Worm (Caenorhabditis elegans): Measurements from ENCODE around the gene aat-8.

The aat-8 gene

DNA sequence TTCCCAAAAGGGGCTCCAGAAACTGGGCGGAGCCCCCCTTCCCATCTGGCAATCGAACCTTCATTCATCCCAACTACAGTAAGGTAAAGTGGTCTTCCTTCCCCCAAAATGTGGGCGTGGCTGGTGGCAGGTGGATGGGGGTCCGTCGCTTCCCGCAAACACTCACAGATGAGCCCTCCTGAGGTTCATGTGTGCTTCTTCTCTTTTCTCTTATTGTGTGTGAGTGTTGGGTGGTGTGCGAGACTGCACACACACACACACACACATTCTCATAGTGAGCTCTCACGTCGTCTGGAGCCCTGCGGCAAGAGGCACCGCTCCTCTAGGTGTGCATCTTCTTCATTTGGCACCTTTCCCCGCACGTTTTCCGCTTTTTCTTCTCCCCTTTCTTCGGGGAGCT lies 10.2 kb downstream of the aat-8 start:
- TF ChIP-seq Y22D7AL.16 (tag; optimal IDR thresholded peaks at IDR 0.05) (no peak), sox-4 (tag; optimal IDR thresholded peaks at IDR 0.05) (peak; percentile 1), tbx-2 (tag; optimal IDR thresholded peaks at IDR 0.05) (peak; percentile 38), rnt-1 (tag; optimal IDR thresholded peaks at IDR 0.05) (peak; percentile 16), hlh-8 (tag; optimal IDR thresholded peaks at IDR 0.05) (peak; percentile 21), ceh-45 (GFP tag; IDR thresholded peaks at IDR 0.05) (no peak), hlh-6 (tag; optimal IDR thresholded peaks at IDR 0.05) (peak; percentile 22), elt-2 (tag; optimal IDR thresholded peaks at IDR 0.05) (no peak), ceh-31 (tag; optimal IDR thresholded peaks at IDR 0.05) (peak; percentile 33)

DNA sequence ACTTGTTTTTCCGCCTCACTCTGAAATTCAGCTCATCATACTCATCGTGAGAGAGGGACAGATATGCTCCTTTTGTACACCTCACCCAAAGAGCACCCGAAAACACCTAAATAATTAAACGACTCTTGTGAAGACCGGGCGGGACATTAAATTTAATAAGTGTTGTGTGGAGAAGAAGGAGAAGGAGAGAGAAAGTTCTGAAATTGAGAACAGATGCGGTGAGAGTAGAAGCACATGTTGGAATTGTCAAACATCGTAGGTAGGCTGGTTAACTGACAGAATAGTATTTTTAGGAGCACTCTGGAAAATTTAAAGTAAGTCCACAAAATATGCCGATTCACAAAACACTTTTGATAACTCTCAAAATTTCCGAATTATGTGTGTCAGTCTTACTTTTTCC lies 11.3 kb downstream of the aat-8 start:
- TF ChIP-seq pag-3 (tag; optimal IDR thresholded peaks at IDR 0.05; ENCODE audit: borderline replicate concordance) (no peak), K09A11.1 (tag; optimal IDR thresholded peaks at IDR 0.05; ENCODE audit: insufficient read depth) (no peak)

DNA sequence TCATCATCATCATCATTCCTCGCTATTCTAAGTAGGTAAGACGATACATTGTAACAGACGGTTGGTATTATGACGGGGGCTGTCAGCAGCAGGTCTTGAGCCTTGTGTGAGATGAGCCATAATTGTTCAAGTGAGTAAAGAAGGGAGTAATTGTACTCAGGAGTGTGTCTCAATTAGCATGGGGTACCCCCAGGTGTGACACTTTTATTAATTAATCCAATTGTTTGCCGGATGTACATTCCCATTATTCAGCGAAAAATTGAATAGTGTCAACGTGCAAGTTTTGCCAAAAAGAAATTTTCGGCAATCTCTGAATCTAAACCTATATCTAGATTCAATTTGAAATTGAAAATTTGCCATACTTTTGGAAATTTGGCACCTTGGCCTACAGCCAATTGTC lies 15.9 kb downstream of the aat-8 start:
- TF ChIP-seq fkh-10 (GFP tag; optimal IDR thresholded peaks at IDR 0.05) (no peak), sox-4 (tag; optimal IDR thresholded peaks at IDR 0.05) (no peak), ztf-16 (tag; optimal IDR thresholded peaks at IDR 0.05) (no peak), ceh-30 (tag; optimal IDR thresholded peaks at IDR 0.05) (no peak), fax-1 (tag; optimal IDR thresholded peaks at IDR 0.05) (no peak), hlh-15 (tag; optimal IDR thresholded peaks at IDR 0.05) (no peak), tbx-7 (tag; optimal IDR thresholded peaks at IDR 0.05) (no peak), elt-4 (tag; optimal IDR thresholded peaks at IDR 0.05) (no peak), C08G9.2 (tag; optimal IDR thresholded peaks at IDR 0.05) (no peak), mec-3 (tag; optimal IDR thresholded peaks at IDR 0.05; ENCODE audit: borderline replicate concordance) (no peak), ttx-3 (tag; optimal IDR thresholded peaks at IDR 0.05) (no peak), nhr-11 (tag; optimal IDR thresholded peaks at IDR 0.05) (no peak), fkh-6 (tag; optimal IDR thresholded peaks at IDR 0.05) (no peak), ceh-2 (tag; optimal IDR thresholded peaks at IDR 0.05) (no peak), T23F11.4 (GFP tag; optimal IDR thresholded peaks at IDR 0.05) (no peak), Y22D7AL.16 (tag; optimal IDR thresholded peaks at IDR 0.05) (no peak), ceh-18 (tag; optimal IDR thresholded peaks at IDR 0.05) (no peak), tbx-2 (tag; optimal IDR thresholded peaks at IDR 0.05) (no peak)

DNA sequence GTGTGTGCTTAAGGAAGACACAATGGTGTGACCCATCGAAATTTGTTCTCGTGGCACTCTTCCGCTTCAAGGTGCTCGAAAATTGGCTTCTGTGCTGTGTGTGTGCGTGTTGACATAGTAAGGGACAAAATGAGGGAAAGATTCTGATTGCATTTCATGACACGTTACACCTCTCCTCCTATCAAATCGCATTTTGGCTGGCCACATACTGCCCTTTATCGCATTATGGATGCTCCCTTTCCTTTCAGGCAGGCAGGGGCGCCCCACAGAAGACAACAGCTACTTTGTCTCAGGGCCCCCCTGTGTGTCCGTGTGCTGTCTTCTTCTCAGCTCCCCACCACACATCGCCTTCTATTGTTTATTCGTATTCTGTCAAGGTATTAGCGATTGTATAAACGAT lies 17.4 kb downstream of the aat-8 start:
- peak; percentile 91 for TF ChIP-seq unc-42 (tag; optimal IDR thresholded peaks at IDR 0.05)
- no peak for TF ChIP-seq pax-1 (tag; optimal IDR thresholded peaks at IDR 0.05)
- peak; percentile 12 for TF ChIP-seq elt-4 (tag; optimal IDR thresholded peaks at IDR 0.05)
- TF ChIP-seq sox-2 (GFP tag; IDR thresholded peaks at IDR 0.05) = no peak
- peak; percentile 1 for TF ChIP-seq ceh-34 (tag; optimal IDR thresholded peaks at IDR 0.05)

DNA sequence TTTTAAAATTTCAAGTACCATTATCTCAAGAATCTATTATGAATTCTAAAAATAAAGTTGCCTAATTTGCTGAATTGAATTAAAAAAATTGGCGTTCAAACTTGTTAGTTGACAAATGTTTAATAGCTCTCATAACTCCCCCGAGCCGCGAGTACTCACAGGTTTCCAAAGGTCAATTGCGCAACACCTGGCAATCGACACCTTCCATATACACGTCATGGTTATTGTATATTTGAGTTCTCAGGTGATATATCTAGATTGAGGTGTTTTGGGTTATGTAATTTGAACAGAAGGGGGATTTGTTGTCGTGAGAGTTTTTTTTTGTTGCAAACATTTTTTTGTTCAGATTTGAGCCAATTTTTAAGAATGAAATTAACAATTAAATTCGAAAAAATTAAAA lies 20.3 kb downstream of the aat-8 start:
- TF ChIP-seq ceh-6 (GFP tag; optimal IDR thresholded peaks at IDR 0.05) (no peak), T23F11.4 (GFP tag; optimal IDR thresholded peaks at IDR 0.05) (no peak), ceh-18 (tag; optimal IDR thresholded peaks at IDR 0.05) (no peak), che-1 (tag; optimal IDR thresholded peaks at IDR 0.05) (no peak), unc-86 (tag; optimal IDR thresholded peaks at IDR 0.05) (no peak), rnt-1 (tag; optimal IDR thresholded peaks at IDR 0.05) (no peak), C08G9.2 (tag; optimal IDR thresholded peaks at IDR 0.05) (no peak), dmd-4 (tag; optimal IDR thresholded peaks at IDR 0.05; ENCODE audit: borderline replicate concordance) (no peak), ceh-2 (tag; optimal IDR thresholded peaks at IDR 0.05) (no peak), ama-1 (optimal IDR thresholded peaks at IDR 0.05) (no peak), ceh-14 (tag; optimal IDR thresholded peaks at IDR 0.05) (no peak), nhr-11 (tag; optimal IDR thresholded peaks at IDR 0.05) (no peak), ceh-45 (GFP tag; IDR thresholded peaks at IDR 0.05) (no peak), unc-42 (tag; optimal IDR thresholded peaks at IDR 0.05) (no peak), unc-55 (GFP tag; optimal IDR thresholded peaks at IDR 0.05) (no peak)

All from whole organism, late embryonic.